Worm (Caenorhabditis elegans) whole organism, young adult: ENCODE measurements around the gene F53E2.2.

ENCODE experiments used
- B0035.1 ChIP-seq: sonication (generic microtip); optimal IDR thresholded peaks from 2 replicates; lab custom pipeline; 2016; ENCODE audit warnings: missing genetic modification characterization, mild to moderate bottlenecking, missing compliant biosample characterization, missing genotype, missing genetic modification reagents
- C17E4.6 ChIP-seq: fragments of 200-800 bp; sonication (Bioruptor generic); IDR thresholded peaks from 2 replicates; pipeline ENCODE4 v1.3.6; 2022; ENCODE audit warnings: missing genetic modification reagents, missing genetic modification characterization, missing compliant biosample characterization
- D2030.7 ChIP-seq: fragments of 200-800 bp; sonication (Bioruptor generic); IDR thresholded peaks from 2 replicates; pipeline ENCODE4 v1.3.6; 2022; ENCODE audit warnings: missing genetic modification reagents, missing genetic modification characterization, missing compliant biosample characterization
- F22D6.2 ChIP-seq: sonication (generic microtip); optimal IDR thresholded peaks from 2 replicates; lab custom pipeline; 2016; ENCODE audit warnings: mild to moderate bottlenecking, missing genetic modification characterization, missing compliant biosample characterization
- F33H1.4 ChIP-seq: fragments of 200-800 bp; sonication (Bioruptor generic); IDR thresholded peaks from 2 replicates; pipeline ENCODE4 v1.3.6; 2022; ENCODE audit warnings: missing genetic modification reagents, missing genetic modification characterization, missing compliant biosample characterization
- F49E8.2 ChIP-seq: sonication (generic microtip); optimal IDR thresholded peaks from 3 replicates; lab custom pipeline; 2017; ENCODE audit warnings: missing genetic modification characterization, mild to moderate bottlenecking, missing compliant biosample characterization, antibody characterized with exemption, moderate library complexity; ENCODE audit not compliant: insufficient read depth
- F52B5.7 ChIP-seq: sonication (generic microtip); optimal IDR thresholded peaks from 2 replicates; lab custom pipeline; 2016; ENCODE audit warnings: mild to moderate bottlenecking, missing genetic modification characterization, missing compliant biosample characterization
- F57C9.4 ChIP-seq: sonication (generic microtip); optimal IDR thresholded peaks from 2 replicates; lab custom pipeline; 2017; ENCODE audit warnings: mild to moderate bottlenecking, missing genetic modification characterization, missing compliant biosample characterization
- Y56A3A.18 ChIP-seq: fragments of 200-800 bp; sonication (Bioruptor generic); IDR thresholded peaks from 2 replicates; pipeline ENCODE4 v1.3.6; 2022; ENCODE audit warnings: missing genetic modification reagents, missing genetic modification characterization, missing compliant biosample characterization
- Y79H2A.3 ChIP-seq: fragments of 200-800 bp; sonication (Bioruptor generic); conservative IDR thresholded peaks from 2 replicates; pipeline ENCODE4 v1.3.6; 2022; ENCODE audit warnings: missing genetic modification reagents, missing genetic modification characterization, missing compliant biosample characterization
- akir-1 ChIP-seq: fragments of 200-800 bp; sonication (Bioruptor generic); optimal IDR thresholded peaks from 2 replicates; lab custom pipeline; 2018; ENCODE audit warnings: mild to moderate bottlenecking, missing genetic modification characterization, moderate library complexity, missing compliant biosample characterization
- aptf-3 ChIP-seq: fragments of 200-800 bp; sonication (Bioruptor generic); IDR thresholded peaks from 2 replicates; pipeline ENCODE4 v1.3.6; 2022; ENCODE audit warnings: missing genetic modification characterization, missing compliant biosample characterization
- cebp-1 ChIP-seq, 2 experiments: fragments of 200-800 bp in 1 of 2; sonication (Bioruptor generic) in 1 of 2; sonication (generic microtip) in 1 of 2; IDR thresholded peaks in 1 of 2; optimal IDR thresholded peaks in 1 of 2; 2 replicates each; pipeline versions ENCODE4 v1.3.6 to Lab custom; 2017 to 2022; ENCODE audit warnings: missing compliant biosample characterization in 2 of 2, missing genetic modification characterization in 2 of 2, mild to moderate bottlenecking in 1 of 2, missing genetic modification reagents in 1 of 2, moderate library complexity in 1 of 2
- ceh-79 ChIP-seq: sonication (generic microtip); optimal IDR thresholded peaks from 2 replicates; lab custom pipeline; 2017; ENCODE audit warnings: mild to moderate bottlenecking, missing genetic modification characterization, missing compliant biosample characterization
- dox-1 ChIP-seq: fragments of 200-800 bp; sonication (Bioruptor generic); IDR thresholded peaks from 2 replicates; pipeline ENCODE4 v1.3.6; 2022; ENCODE audit warnings: missing genetic modification reagents, missing genetic modification characterization, missing compliant biosample characterization
- egrh-3 ChIP-seq: fragments of 200-800 bp; sonication (Bioruptor generic); IDR thresholded peaks from 2 replicates; pipeline ENCODE4 v1.3.6; 2022; ENCODE audit warnings: missing genetic modification reagents, missing genetic modification characterization, missing compliant biosample characterization
- ekl-4 ChIP-seq: fragments of 200-800 bp; sonication (Bioruptor generic); IDR thresholded peaks from 2 replicates; pipeline ENCODE4 v1.3.6; 2022; ENCODE audit warnings: missing genetic modification reagents, missing genetic modification characterization, missing compliant biosample characterization
- him-1 ChIP-seq: sonication (generic microtip); optimal IDR thresholded peaks from 2 replicates; lab custom pipeline; 2016; ENCODE audit warnings: missing genotype, missing genetic modification reagents, missing genetic modification characterization, missing compliant biosample characterization
- lag-1 ChIP-seq: fragments of 200-800 bp; sonication (Bioruptor generic); IDR thresholded peaks from 2 replicates; pipeline ENCODE4 v1.3.6; 2022; ENCODE audit warnings: missing genetic modification reagents, missing genetic modification characterization, missing compliant biosample characterization
- lin-26 ChIP-seq: fragments of 200-800 bp; sonication (Bioruptor generic); IDR thresholded peaks from 2 replicates; pipeline ENCODE4 v1.3.6; 2022; ENCODE audit warnings: missing genetic modification reagents, missing genetic modification characterization, missing compliant biosample characterization
- madf-10 ChIP-seq: sonication (generic microtip); optimal IDR thresholded peaks from 2 replicates; lab custom pipeline; 2016; ENCODE audit warnings: mild to moderate bottlenecking, missing genetic modification characterization, missing compliant biosample characterization
- madf-3 ChIP-seq: fragments of 200-800 bp; sonication (Bioruptor generic); IDR thresholded peaks from 2 replicates; pipeline ENCODE4 v1.3.6; 2022; ENCODE audit warnings: missing genetic modification reagents, missing genetic modification characterization, missing compliant biosample characterization
- madf-6 ChIP-seq: fragments of 200-800 bp; sonication (Bioruptor generic); IDR thresholded peaks from 2 replicates; pipeline ENCODE4 v1.3.6; 2022; ENCODE audit warnings: missing genetic modification reagents, missing genetic modification characterization, missing compliant biosample characterization
- mcd-1 ChIP-seq: fragments of 200-800 bp; sonication (Bioruptor generic); IDR thresholded peaks from 2 replicates; pipeline ENCODE4 v1.3.6; 2022; ENCODE audit warnings: missing genetic modification reagents, missing genetic modification characterization, missing compliant biosample characterization
- nfya-1 ChIP-seq: sonication (generic microtip); optimal IDR thresholded peaks from 2 replicates; lab custom pipeline; 2017; ENCODE audit warnings: antibody characterized with exemption, missing compliant biosample characterization, missing genetic modification characterization, borderline replicate concordance; ENCODE audit not compliant: insufficient read depth
- nfyb-1 ChIP-seq: fragments of 200-800 bp; sonication (Bioruptor generic); IDR thresholded peaks from 2 replicates; pipeline ENCODE4 v1.3.6; 2022; ENCODE audit warnings: missing genetic modification reagents, missing genetic modification characterization, missing compliant biosample characterization
- nhr-120 ChIP-seq: fragments of 200-800 bp; sonication (Bioruptor generic); IDR thresholded peaks from 2 replicates; pipeline ENCODE4 v1.3.6; 2022; ENCODE audit warnings: missing genetic modification characterization, missing compliant biosample characterization
- nhr-27 ChIP-seq: fragments of 200-800 bp; sonication (Bioruptor generic); optimal IDR thresholded peaks from 2 replicates; lab custom pipeline; 2018; ENCODE audit warnings: mild to moderate bottlenecking, missing genetic modification characterization, moderate library complexity, missing compliant biosample characterization
- nhr-80 ChIP-seq: sonication (generic microtip); optimal IDR thresholded peaks from 2 replicates; lab custom pipeline; 2016; ENCODE audit warnings: missing genetic modification characterization, missing compliant biosample characterization
- pbrm-1 ChIP-seq: fragments of 200-800 bp; sonication (Bioruptor generic); IDR thresholded peaks from 2 replicates; pipeline ENCODE4 v1.3.6; 2022; ENCODE audit warnings: missing genetic modification reagents, missing genetic modification characterization, missing compliant biosample characterization
- rcor-1 ChIP-seq: fragments of 200-800 bp; sonication (Bioruptor generic); IDR thresholded peaks from 2 replicates; pipeline ENCODE4 v1.3.6; 2022; ENCODE audit warnings: missing genetic modification reagents, missing genetic modification characterization, missing compliant biosample characterization
- snpc-1.3 ChIP-seq: sonication (generic microtip); optimal IDR thresholded peaks from 2 replicates; lab custom pipeline; 2017; ENCODE audit warnings: missing genetic modification characterization, mild to moderate bottlenecking, missing compliant biosample characterization, antibody characterized with exemption, moderate library complexity, missing genotype, missing genetic modification reagents; ENCODE audit not compliant: insufficient read depth
- snpc-3.4 ChIP-seq: sonication (generic microtip); optimal IDR thresholded peaks from 2 replicates; lab custom pipeline; 2017; ENCODE audit warnings: missing genetic modification characterization, mild to moderate bottlenecking, missing compliant biosample characterization, antibody characterized with exemption, moderate library complexity, missing genotype, missing genetic modification reagents
- sptf-2 ChIP-seq: fragments of 200-800 bp; sonication (Bioruptor generic); optimal IDR thresholded peaks from 2 replicates; lab custom pipeline; 2018; ENCODE audit warnings: mild to moderate bottlenecking, missing genetic modification characterization, missing compliant biosample characterization
- tbp1 ChIP-seq: fragments of 200-800 bp; sonication (Bioruptor generic); optimal IDR thresholded peaks from 2 replicates; lab custom pipeline; 2018; ENCODE audit warnings: mild to moderate bottlenecking, missing genetic modification characterization, missing compliant biosample characterization
- tbx-9 ChIP-seq: sonication (generic microtip); optimal IDR thresholded peaks from 2 replicates; lab custom pipeline; 2016; ENCODE audit warnings: borderline replicate concordance, missing genetic modification characterization, inconsistent platforms, missing compliant biosample characterization
- zfh-2 ChIP-seq: fragments of 200-800 bp; sonication (Bioruptor generic); conservative IDR thresholded peaks from 2 replicates; pipeline ENCODE4 v1.3.6; 2022; ENCODE audit warnings: missing genetic modification reagents, missing genetic modification characterization, missing compliant biosample characterization
- zim-3 ChIP-seq: sonication (generic microtip); optimal IDR thresholded peaks from 2 replicates; lab custom pipeline; 2017; ENCODE audit warnings: mild to moderate bottlenecking, missing genetic modification characterization, moderate library complexity, missing compliant biosample characterization
- ztf-18 ChIP-seq: sonication (generic microtip); optimal IDR thresholded peaks from 2 replicates; lab custom pipeline; 2016; ENCODE audit warnings: missing genotype, mild to moderate bottlenecking, missing genetic modification characterization, missing compliant biosample characterization
- ztf-22 ChIP-seq: fragments of 200-800 bp; sonication (Bioruptor generic); optimal IDR thresholded peaks from 2 replicates; lab custom pipeline; 2018; ENCODE audit warnings: mild to moderate bottlenecking, missing genetic modification characterization, moderate library complexity, missing compliant biosample characterization
- ztf-6 ChIP-seq: fragments of 200-800 bp; sonication (Bioruptor generic); IDR thresholded peaks from 2 replicates; pipeline ENCODE4 v1.3.6; 2022; ENCODE audit warnings: missing genetic modification reagents, missing genetic modification characterization, missing compliant biosample characterization

F53E2.2 gene

ce11 chrV:1471078-1471969 lies 3.6 kb upstream of the F53E2.2 start (continued):
- TF ChIP-seq madf-6 (GFP tag; lab: Robert Waterston, UW) = peak; percentile 75
- no peak for TF ChIP-seq F57C9.4 (tag; lab: Kevin White, UChicago)
- TF ChIP-seq C17E4.6 (GFP tag; lab: Robert Waterston, UW) = no peak
- peak; percentile 34; the same call in 1 of the 2 replicates for TF ChIP-seq rcor-1
- peak; percentile 38 for TF ChIP-seq snpc-1.3
- peak; percentile 38; the same call in 1 of the 2 replicates for TF ChIP-seq zfh-2 (GFP tag; lab: Robert Waterston, UW)
- peak; percentile 95 for TF ChIP-seq F33H1.4 (GFP tag; lab: Robert Waterston, UW)
- no peak for TF ChIP-seq ztf-6 (GFP tag; lab: Robert Waterston, UW)
- TF ChIP-seq madf-10 = no peak
- TF ChIP-seq mcd-1 (GFP tag; lab: Robert Waterston, UW) = peak; percentile 93
- peak; percentile 6 for TF ChIP-seq snpc-3.4 (tag; lab: Kevin White, UChicago)
- TF ChIP-seq cebp-1 (GFP tag; IDR thresholded peaks at IDR 0.05; lab: Robert Waterston, UW) = peak; percentile 27; the same call in 1 of the 2 replicates
- peak; percentile 92 for TF ChIP-seq cebp-1 (tag; optimal IDR thresholded peaks at IDR 0.05; lab: Kevin White, UChicago)
- peak; percentile 49 for TF ChIP-seq tbp1 (GFP tag; lab: Kevin White, UChicago)
- TF ChIP-seq lag-1 (GFP tag; lab: Robert Waterston, UW) = no peak
- TF ChIP-seq F22D6.2 (tag; lab: Kevin White, UChicago) = no peak
- TF ChIP-seq egrh-3 (GFP tag; lab: Robert Waterston, UW) = no peak

ce11 chrV:1471977-1472376 lies 2.9 kb upstream of the F53E2.2 start:
- TF ChIP-seq tbx-9 (no peak), ztf-22 (GFP tag; lab: Kevin White, UChicago) (no peak), sptf-2 (GFP tag; lab: Kevin White, UChicago) (no peak), F49E8.2 (tag; lab: Kevin White, UChicago) (no peak), him-1 (tag; lab: Kevin White, UChicago) (no peak), lag-1 (GFP tag; lab: Robert Waterston, UW) (no peak), cebp-1 (GFP tag; IDR thresholded peaks at IDR 0.05; lab: Robert Waterston, UW) (peak; percentile 92), cebp-1 (tag; optimal IDR thresholded peaks at IDR 0.05; lab: Kevin White, UChicago) (peak; percentile 99), ceh-79 (tag; lab: Kevin White, UChicago) (no peak), zfh-2 (GFP tag; lab: Robert Waterston, UW) (peak; percentile 86), egrh-3 (GFP tag; lab: Robert Waterston, UW) (peak; percentile 32; the same call in 1 of the 2 replicates), ztf-6 (GFP tag; lab: Robert Waterston, UW) (no peak), Y56A3A.18 (GFP tag; lab: Robert Waterston, UW) (no peak), nfyb-1 (0 out of 2 replicates have a peak, but pooled peaks have one; percentile 10), madf-3 (no peak), aptf-3 (no peak), pbrm-1 (no peak), nfya-1 (no peak), F52B5.7 (tag; lab: Kevin White, UChicago) (no peak)

- TF ChIP-seq D2030.7 (GFP tag; lab: Robert Waterston, UW) = no peak
- 0 out of 2 replicates have a peak, but pooled peaks have one; percentile 9 for TF ChIP-seq lin-26
- peak; percentile 39 for TF ChIP-seq nhr-80 (tag; lab: Kevin White, UChicago)
- TF ChIP-seq nfya-1 = no peak
- 0 out of 2 replicates have a peak, but pooled peaks have one; percentile 26 for TF ChIP-seq rcor-1
- TF ChIP-seq snpc-3.4 (tag; lab: Kevin White, UChicago) = no peak
- no peak for TF ChIP-seq B0035.1 (tag; lab: Kevin White, UChicago)
- no peak for TF ChIP-seq ztf-18 (tag; lab: Kevin White, UChicago)
- TF ChIP-seq ekl-4 (GFP tag; lab: Robert Waterston, UW) = peak; percentile 54; the same call in 1 of the 2 replicates
- 0 out of 2 replicates have a peak, but pooled peaks have one; percentile 7 for TF ChIP-seq nhr-120
- TF ChIP-seq F52B5.7 (tag; lab: Kevin White, UChicago) = no peak
- no peak for TF ChIP-seq ztf-6 (GFP tag; lab: Robert Waterston, UW)
- no peak for TF ChIP-seq Y79H2A.3 (GFP tag; lab: Robert Waterston, UW)
- no peak for TF ChIP-seq F22D6.2 (tag; lab: Kevin White, UChicago)
- no peak for TF ChIP-seq zim-3 (tag; lab: Kevin White, UChicago)
- TF ChIP-seq nhr-27 = no peak
- peak; percentile 19; the same call in 1 of the 2 replicates for TF ChIP-seq dox-1 (GFP tag; lab: Robert Waterston, UW)
- TF ChIP-seq akir-1 (GFP tag; lab: Kevin White, UChicago) = no peak
These were observed 2.3 kb upstream of the F53E2.2 start for ce11 chrV:1472569-1472968.
